Fruit fly (Drosophila melanogaster) whole organism, embryonic: ENCODE results near the gene Lip2.

Experiments
- Ada2b ChIP-seq: fragments of 200-800 bp; sonication (Bioruptor generic); IDR thresholded peaks from 2 replicates; pipeline ENCODE4 v1.3.6; 2022; ENCODE audit warnings: missing biosample characterization, missing genetic modification characterization
- Bgb ChIP-seq: fragments of 200-800 bp; sonication (Bioruptor generic); IDR thresholded peaks from 2 replicates; pipeline ENCODE4 v1.3.6; 2022; ENCODE audit warnings: missing biosample characterization, missing genetic modification characterization; ENCODE audit not compliant: partially characterized antibody
- Blimp-1 ChIP-seq: fragments of 200-800 bp; sonication (Bioruptor generic); optimal IDR thresholded peaks from 3 replicates; lab custom pipeline; 2018; ENCODE audit warnings: missing biosample characterization, missing genetic modification characterization, mild to moderate bottlenecking, moderate library complexity, missing genetic modification reagents
- CG10543 ChIP-seq: fragments of 200-800 bp; sonication (Bioruptor generic); optimal IDR thresholded peaks from 3 replicates; lab custom pipeline; 2017; ENCODE audit warnings: missing biosample characterization, mild to moderate bottlenecking, missing genetic modification characterization, moderate library complexity
- CG11723 ChIP-seq: fragments of 200-800 bp; sonication (Bioruptor generic); optimal IDR thresholded peaks from 2 replicates; lab custom pipeline; 2017; ENCODE audit warnings: missing biosample characterization, mild to moderate bottlenecking, missing genetic modification characterization
- CG14050 ChIP-seq: fragments of 200-800 bp; sonication (Bioruptor generic); IDR thresholded peaks from 3 replicates; pipeline ENCODE4 v1.3.6; 2022; ENCODE audit warnings: missing biosample characterization, missing genetic modification characterization
- CG15269 ChIP-seq: fragments of 200-800 bp; sonication (Bioruptor generic); optimal IDR thresholded peaks from 2 replicates; lab custom pipeline; 2018; ENCODE audit warnings: missing biosample characterization, mild to moderate bottlenecking, missing genetic modification characterization, moderate library complexity
- CG15479 ChIP-seq: fragments of 200-800 bp; sonication (Bioruptor generic); optimal IDR thresholded peaks from 3 replicates; lab custom pipeline; 2019; ENCODE audit warnings: missing biosample characterization, mild to moderate bottlenecking, missing genetic modification characterization, moderate library complexity
- CG15601 ChIP-seq: fragments of 200-800 bp; sonication (Bioruptor generic); optimal IDR thresholded peaks from 3 replicates; lab custom pipeline; 2019; ENCODE audit warnings: missing biosample characterization, mild to moderate bottlenecking, missing genetic modification characterization, moderate library complexity
- CG16815 ChIP-seq: fragments of 200-800 bp; sonication (Bioruptor generic); optimal IDR thresholded peaks from 3 replicates; lab custom pipeline; 2017; ENCODE audit warnings: missing biosample characterization, mild to moderate bottlenecking, missing genetic modification characterization
- CG18619 ChIP-seq: fragments of 200-800 bp; sonication (Bioruptor generic); optimal IDR thresholded peaks from 3 replicates; lab custom pipeline; 2017; ENCODE audit warnings: missing biosample characterization, mild to moderate bottlenecking, missing genetic modification characterization
- CG3281 ChIP-seq: fragments of 200-800 bp; sonication (Bioruptor generic); optimal IDR thresholded peaks from 3 replicates; lab custom pipeline; 2017; ENCODE audit warnings: missing biosample characterization, mild to moderate bottlenecking, missing genetic modification characterization
- CG3847 ChIP-seq: fragments of 200-800 bp; sonication (Bioruptor generic); IDR thresholded peaks from 2 replicates; pipeline ENCODE4 v1.3.6; 2022; ENCODE audit warnings: missing biosample characterization, missing genetic modification characterization
- CG7357 ChIP-seq: fragments of 200-800 bp; sonication (Bioruptor generic); IDR thresholded peaks from 3 replicates; pipeline ENCODE4 v1.3.6; 2022; ENCODE audit warnings: missing biosample characterization, missing genetic modification characterization
- CG7372 ChIP-seq: fragments of 200-800 bp; sonication (Bioruptor generic); IDR thresholded peaks from 2 replicates; pipeline ENCODE4 v1.3.6; 2022; ENCODE audit warnings: missing biosample characterization, missing genetic modification characterization
- CG8089 ChIP-seq: fragments of 200-800 bp; sonication (Bioruptor generic); optimal IDR thresholded peaks from 3 replicates; lab custom pipeline; 2016; ENCODE audit warnings: missing biosample characterization, missing genetic modification characterization
- CG8388 ChIP-seq: fragments of 200-800 bp; sonication (Bioruptor generic); optimal IDR thresholded peaks from 2 replicates; lab custom pipeline; 2019; ENCODE audit warnings: missing biosample characterization, mild to moderate bottlenecking, missing genetic modification characterization, moderate library complexity
- CG9817 ChIP-seq: fragments of 200-800 bp; sonication (Bioruptor generic); optimal IDR thresholded peaks from 2 replicates; lab custom pipeline; 2018; ENCODE audit warnings: missing biosample characterization, mild to moderate bottlenecking, missing genetic modification characterization, moderate library complexity
- Dbx ChIP-seq: fragments of 200-800 bp; sonication (Bioruptor generic); IDR thresholded peaks from 3 replicates; pipeline ENCODE4 v1.3.6; 2022; ENCODE audit warnings: missing biosample characterization, missing genetic modification characterization
- Elba2 ChIP-seq: fragments of 200-800 bp; sonication (Bioruptor generic); optimal IDR thresholded peaks from 3 replicates; lab custom pipeline; 2016; ENCODE audit warnings: missing biosample characterization, missing genetic modification characterization
- Ets65A ChIP-seq: fragments of 200-800 bp; sonication (Bioruptor generic); peaks from one replicate; lab custom pipeline; 2016; ENCODE audit warnings: missing biosample characterization, missing genetic modification characterization
- Fer2 ChIP-seq: fragments of 200-800 bp; sonication (Bioruptor generic); optimal IDR thresholded peaks from 2 replicates; lab custom pipeline; 2018; ENCODE audit warnings: missing biosample characterization, mild to moderate bottlenecking, missing genetic modification characterization, moderate library complexity
- Fer3 ChIP-seq: fragments of 200-800 bp; sonication (Bioruptor generic); optimal IDR thresholded peaks from 2 replicates; lab custom pipeline; 2018; ENCODE audit warnings: missing biosample characterization, mild to moderate bottlenecking, missing genetic modification characterization, moderate library complexity
- HLH4C ChIP-seq: fragments of 200-800 bp; sonication (Bioruptor generic); IDR thresholded peaks from 3 replicates; pipeline ENCODE4 v1.3.6; 2022; ENCODE audit warnings: missing biosample characterization, missing genetic modification characterization; ENCODE audit not compliant: partially characterized antibody
- Hr78 ChIP-seq, 2 experiments: fragments of 200-800 bp in 1 of 2; fragments of >200 bp in 1 of 2; sonication (Bioruptor generic) in 1 of 2; optimal IDR thresholded peaks; 2 replicates each; lab custom pipeline; 2017 to 2019; ENCODE audit warnings: missing biosample characterization in 2 of 2, missing genetic modification characterization in 2 of 2, mild to moderate bottlenecking in 1 of 2, moderate library complexity in 1 of 2
- Lhr ChIP-seq: fragments of 200-800 bp; sonication (Bioruptor generic); optimal IDR thresholded peaks from 3 replicates; lab custom pipeline; 2017; ENCODE audit warnings: mild to moderate bottlenecking, missing biosample characterization, missing genetic modification reagents, missing genetic modification characterization
- Meics ChIP-seq: fragments of 200-800 bp; sonication (Bioruptor generic); optimal IDR thresholded peaks from 2 replicates; lab custom pipeline; 2017; ENCODE audit warnings: missing biosample characterization, mild to moderate bottlenecking, missing genetic modification characterization
- NC2α ChIP-seq: fragments of 200-800 bp; sonication (Bioruptor generic); optimal IDR thresholded peaks from 2 replicates; lab custom pipeline; 2016; ENCODE audit warnings: missing biosample characterization, missing genetic modification characterization
- Neu2 ChIP-seq: fragments of 200-800 bp; sonication (Bioruptor generic); optimal IDR thresholded peaks from 3 replicates; lab custom pipeline; 2016; ENCODE audit warnings: missing biosample characterization, missing genetic modification characterization, borderline replicate concordance
- Sox102F ChIP-seq: fragments of 200-800 bp; sonication (Bioruptor generic); optimal IDR thresholded peaks from 2 replicates; lab custom pipeline; 2018; ENCODE audit warnings: missing biosample characterization, mild to moderate bottlenecking, missing genetic modification characterization, moderate library complexity
- Tbp ChIP-seq: fragments of >200 bp; optimal IDR thresholded peaks from 2 replicates; lab custom pipeline; 2018; ENCODE audit warnings: missing biosample characterization, missing genetic modification characterization
- YL-1 ChIP-seq: fragments of 200-800 bp; sonication (Bioruptor generic); optimal IDR thresholded peaks from 3 replicates; lab custom pipeline; 2017; ENCODE audit warnings: missing biosample characterization, mild to moderate bottlenecking, missing genetic modification characterization
- chif ChIP-seq, 2 experiments: fragments of 200-800 bp; sonication (Bioruptor generic); optimal IDR thresholded peaks; 3 replicates each; lab custom pipeline; 2016; ENCODE audit warnings: missing biosample characterization in 2 of 2, missing genetic modification characterization in 2 of 2
- dpn ChIP-seq, 2 experiments: fragments of 200-800 bp; sonication (Bioruptor generic); optimal IDR thresholded peaks; 3 replicates each; lab custom pipeline; 2016; ENCODE audit warnings: missing biosample characterization in 2 of 2, missing genetic modification characterization in 2 of 2
- fd102C ChIP-seq: fragments of 200-800 bp; sonication (Bioruptor generic); optimal IDR thresholded peaks from 2 replicates; lab custom pipeline; 2018; ENCODE audit warnings: missing biosample characterization, mild to moderate bottlenecking, missing genetic modification characterization, moderate library complexity
- fd64A ChIP-seq: fragments of 200-800 bp; sonication (Bioruptor generic); optimal IDR thresholded peaks from 3 replicates; lab custom pipeline; 2018; ENCODE audit warnings: missing biosample characterization, mild to moderate bottlenecking, missing genetic modification characterization
- fd96Cb ChIP-seq: fragments of 200-800 bp; sonication (Bioruptor generic); optimal IDR thresholded peaks from 2 replicates; lab custom pipeline; 2018; ENCODE audit warnings: missing biosample characterization, mild to moderate bottlenecking, missing genetic modification characterization, moderate library complexity
- fru ChIP-seq: fragments of >200 bp; optimal IDR thresholded peaks from 2 replicates; lab custom pipeline; 2017
- ftz-f1 ChIP-seq: fragments of 200-800 bp; sonication (Bioruptor generic); optimal IDR thresholded peaks from 2 replicates; lab custom pipeline; 2016; ENCODE audit warnings: missing biosample characterization, missing genetic modification characterization
- gt ChIP-seq: fragments of 200-800 bp; sonication (Bioruptor generic); IDR thresholded peaks from 2 replicates; pipeline ENCODE4 v1.3.6; 2022; ENCODE audit warnings: missing biosample characterization, missing genetic modification characterization
- kay ChIP-seq: fragments of 200-800 bp; sonication (Bioruptor generic); optimal IDR thresholded peaks from 2 replicates; lab custom pipeline; 2016; ENCODE audit warnings: missing biosample characterization, missing genetic modification characterization
- mam ChIP-seq: fragments of 200-800 bp; sonication (Bioruptor generic); optimal IDR thresholded peaks from 3 replicates; lab custom pipeline; 2016; ENCODE audit warnings: missing biosample characterization, missing genetic modification characterization
- mld ChIP-seq: fragments of 200-800 bp; sonication (Bioruptor generic); IDR thresholded peaks from 3 replicates; pipeline ENCODE4 v1.3.6; 2022; ENCODE audit warnings: missing biosample characterization, missing genetic modification characterization; ENCODE audit not compliant: partially characterized antibody
- odd ChIP-seq: fragments of 200-800 bp; sonication (Bioruptor generic); optimal IDR thresholded peaks from 2 replicates; lab custom pipeline; 2017; ENCODE audit warnings: missing biosample characterization, mild to moderate bottlenecking, missing genetic modification characterization
- pb ChIP-seq: fragments of 200-800 bp; sonication (Bioruptor generic); optimal IDR thresholded peaks from 3 replicates; lab custom pipeline; 2016; ENCODE audit warnings: missing biosample characterization, missing genetic modification characterization
- psq ChIP-seq: fragments of 200-800 bp; sonication (Bioruptor generic); optimal IDR thresholded peaks from 2 replicates; lab custom pipeline; 2017; ENCODE audit warnings: missing biosample characterization, missing genetic modification characterization
- row ChIP-seq: fragments of 200-800 bp; sonication (Bioruptor generic); IDR thresholded peaks from 3 replicates; pipeline ENCODE4 v1.3.6; 2022; ENCODE audit warnings: missing biosample characterization, missing genetic modification characterization
- ttk ChIP-seq: fragments of 200-800 bp; sonication (Bioruptor generic); IDR thresholded peaks from 2 replicates; pipeline ENCODE4 v2.1.2; 2022; ENCODE audit warnings: missing biosample characterization, missing genetic modification characterization
- vnd ChIP-seq: fragments of 200-800 bp; sonication (Bioruptor generic); IDR thresholded peaks from 3 replicates; pipeline ENCODE4 v1.3.6; 2022; ENCODE audit warnings: missing biosample characterization, missing genetic modification characterization; ENCODE audit not compliant: partially characterized antibody
- vvl ChIP-seq: fragments of 200-800 bp; sonication (Bioruptor generic); IDR thresholded peaks from 2 replicates; pipeline ENCODE4 v1.3.6; 2022; ENCODE audit warnings: missing biosample characterization, missing genetic modification characterization
- wek ChIP-seq: fragments of 200-800 bp; sonication (Bioruptor generic); optimal IDR thresholded peaks from 3 replicates; lab custom pipeline; 2018; ENCODE audit warnings: missing biosample characterization, mild to moderate bottlenecking, missing genetic modification characterization, moderate library complexity

The Lip2 gene

dm6 chr2L:10756049-10756448 lies 46.8 kb upstream of the Lip2 start, which contains the start of gene CG17124 (continued):
- TF ChIP-seq CG11723 (GFP tag; lab: Kevin White, UChicago) (no peak), CG7372 (GFP tag; lab: Robert Waterston, UW) (no peak), psq (GFP tag; lab: Kevin White, UChicago) (no peak), CG7357 (no peak), CG15479 (no peak), Blimp-1 (GFP tag; lab: Kevin White, UChicago) (peak; percentile 9), row (GFP tag; lab: Robert Waterston, UW) (no peak; the same call in 2 of the 3 replicates), Meics (GFP tag; lab: Kevin White, UChicago) (peak; percentile 43), CG15601 (tag; lab: Kevin White, UChicago) (peak; percentile 22), fd96Cb (tag; lab: Kevin White, UChicago) (no peak), Fer2 (tag; lab: Kevin White, UChicago) (no peak), CG18619 (no peak), Neu2 (no peak), Fer3 (peak; percentile 10), mam (no peak), kay (no peak), CG10543 (GFP tag; lab: Kevin White, UChicago) (peak; percentile 74), YL-1 (peak; percentile 7), wek (peak; percentile 45), CG3281 (GFP tag; lab: Kevin White, UChicago) (peak; percentile 47), Bgb (GFP tag; lab: Robert Waterston, UW) (peak; percentile 63), mld (GFP tag; lab: Robert Waterston, UW) (0 out of 3 replicates have a peak, but pooled peaks have one; percentile 10), CG8089 (GFP tag; lab: Kevin White, UChicago) (no peak), NC2α (GFP tag; lab: Kevin White, UChicago) (no peak), odd (GFP tag; lab: Kevin White, UChicago) (no peak), Dbx (GFP tag; lab: Robert Waterston, UW) (peak; percentile 62; the same call in 1 of the 3 replicates), CG15269 (peak; percentile 20), CG14050 (GFP tag; lab: Robert Waterston, UW) (no peak), pb (no peak), vnd (GFP tag; lab: Robert Waterston, UW) (no peak), vvl (peak; percentile 71; the same call in 1 of the 2 replicates), fru (lab: Kevin White, UChicago) (no peak), Lhr (no peak), ftz-f1 (peak; percentile 67), ttk (no peak), CG8388 (GFP tag; lab: Kevin White, UChicago) (no peak), CG9817 (tag; lab: Kevin White, UChicago) (no peak), Ada2b (GFP tag; lab: Robert Waterston, UW) (no peak), Sox102F (GFP tag; lab: Kevin White, UChicago) (no peak), fd102C (GFP tag; lab: Kevin White, UChicago) (no peak), Elba2 (GFP tag; lab: Kevin White, UChicago) (no peak), CG3847 (GFP tag; lab: Robert Waterston, UW) (no peak), Ets65A (GFP tag; lab: Kevin White, UChicago) (no peak), Tbp (GFP tag; lab: Kevin White, UChicago) (no peak), gt (no peak), fd64A (GFP tag; lab: Kevin White, UChicago) (peak; percentile 39), dpn (GFP tag; optimal IDR thresholded peaks at IDR 0.05; lab: Kevin White, UChicago) (peak in 1 of 2 experiments; percentile 14), Hr78 (GFP tag; optimal IDR thresholded peaks at IDR 0.05; lab: Kevin White, UChicago) (peak in 1 of 2 experiments; percentile 2), HLH4C (GFP tag; lab: Robert Waterston, UW) (peak; percentile 41; the same call in 1 of the 3 replicates), chif (GFP tag; optimal IDR thresholded peaks at IDR 0.05; lab: Kevin White, UChicago) (no peak), CG16815 (GFP tag; lab: Kevin White, UChicago) (no peak)
